Fruit fly (Drosophila melanogaster) whole organism, pupa: ENCODE measurements around the gene CG11828.

Experiments used
- CG10348 ChIP-seq: fragments of 200-800 bp; sonication (Bioruptor generic); IDR thresholded peaks from 2 replicates; pipeline ENCODE4 v1.3.6; 2022; ENCODE audit warnings: missing biosample characterization, missing genetic modification characterization
- CG12605 ChIP-seq: fragments of 200-800 bp; sonication (Bioruptor generic); IDR thresholded peaks from 2 replicates; pipeline ENCODE4 v1.3.6; 2022; ENCODE audit warnings: missing biosample characterization, missing genetic modification characterization
- CG14655 ChIP-seq: fragments of 200-800 bp; sonication (Bioruptor generic); optimal IDR thresholded peaks from 3 replicates; lab custom pipeline; 2017; ENCODE audit warnings: mild to moderate bottlenecking, missing biosample characterization, missing genetic modification reagents, missing genetic modification characterization
- CG15710 ChIP-seq: fragments of 200-800 bp; sonication (Bioruptor generic); optimal IDR thresholded peaks from 2 replicates; lab custom pipeline; 2018; ENCODE audit warnings: missing biosample characterization, mild to moderate bottlenecking, missing genetic modification characterization, moderate library complexity
- CG32121 ChIP-seq: fragments of 200-800 bp; sonication (Bioruptor generic); IDR thresholded peaks from 2 replicates; pipeline ENCODE4 v1.3.6; 2022; ENCODE audit warnings: missing biosample characterization, missing genetic modification characterization
- CG4496 ChIP-seq: fragments of 200-800 bp; sonication (Bioruptor generic); IDR thresholded peaks from 3 replicates; pipeline ENCODE4 v1.3.6; 2022; ENCODE audit warnings: missing biosample characterization, missing genetic modification characterization
- EcR ChIP-seq: fragments of 200-800 bp; sonication (Bioruptor generic); optimal IDR thresholded peaks from 3 replicates; lab custom pipeline; 2019; ENCODE audit warnings: missing biosample characterization, missing genetic modification characterization, mild to moderate bottlenecking, moderate library complexity, missing genetic modification reagents
- Ets98B ChIP-seq: fragments of 200-800 bp; sonication (Bioruptor generic); IDR thresholded peaks from 2 replicates; pipeline ENCODE4 v1.3.6; 2022; ENCODE audit warnings: missing biosample characterization, missing genetic modification characterization
- Pif1A ChIP-seq: fragments of 200-800 bp; sonication (Bioruptor generic); optimal IDR thresholded peaks from 3 replicates; lab custom pipeline; 2016; ENCODE audit warnings: missing biosample characterization, missing genetic modification characterization
- Pif1B ChIP-seq: fragments of 200-800 bp; sonication (Bioruptor generic); optimal IDR thresholded peaks from 3 replicates; lab custom pipeline; 2016; ENCODE audit warnings: missing biosample characterization, missing genetic modification characterization
- Snoo ChIP-seq: fragments of 200-800 bp; sonication (Bioruptor generic); optimal IDR thresholded peaks from 3 replicates; lab custom pipeline; 2017; ENCODE audit warnings: missing biosample characterization, mild to moderate bottlenecking, missing genetic modification characterization, inconsistent platforms
- fd96Ca ChIP-seq: fragments of 200-800 bp; sonication (Bioruptor generic); IDR thresholded peaks from 3 replicates; pipeline ENCODE4 v1.3.6; 2022; ENCODE audit warnings: missing biosample characterization, missing genetic modification characterization
- gl ChIP-seq: fragments of 200-800 bp; sonication (Bioruptor generic); optimal IDR thresholded peaks from 2 replicates; lab custom pipeline; 2018; ENCODE audit warnings: missing biosample characterization, mild to moderate bottlenecking, missing genetic modification characterization
- rn ChIP-seq: fragments of 200-800 bp; sonication (Bioruptor generic); IDR thresholded peaks from 2 replicates; pipeline ENCODE4 v1.3.6; 2022; ENCODE audit warnings: missing biosample characterization, missing genetic modification characterization

dm6 chr3R:28875345-28875744, 47.5 kb upstream of the CG11828 start, which contains the start of gene Nepl18:
- TF ChIP-seq fd96Ca (no peak), Ets98B (no peak), CG4496 (no peak), EcR (GFP tag; lab: Kevin White, UChicago) (no peak), CG15710 (tag; lab: Kevin White, UChicago) (no peak), CG14655 (GFP tag; lab: Kevin White, UChicago) (no peak), Pif1A (GFP tag; lab: Kevin White, UChicago) (no peak), CG12605 (GFP tag; lab: Robert Waterston, UW) (no peak), CG32121 (GFP tag; lab: Robert Waterston, UW) (no peak), gl (tag; lab: Kevin White, UChicago) (no peak), CG10348 (GFP tag; lab: Robert Waterston, UW) (no peak), Pif1B (GFP tag; lab: Kevin White, UChicago) (no peak), Snoo (tag; lab: Kevin White, UChicago) (no peak), rn (GFP tag; lab: Robert Waterston, UW) (no peak)
